Fruit fly (Drosophila melanogaster): ENCODE results near the gene CG13607.
A peak's percentile ranks its signal among the peaks of the same experiment; 100 is the strongest.

CG13607 gene

DNA sequence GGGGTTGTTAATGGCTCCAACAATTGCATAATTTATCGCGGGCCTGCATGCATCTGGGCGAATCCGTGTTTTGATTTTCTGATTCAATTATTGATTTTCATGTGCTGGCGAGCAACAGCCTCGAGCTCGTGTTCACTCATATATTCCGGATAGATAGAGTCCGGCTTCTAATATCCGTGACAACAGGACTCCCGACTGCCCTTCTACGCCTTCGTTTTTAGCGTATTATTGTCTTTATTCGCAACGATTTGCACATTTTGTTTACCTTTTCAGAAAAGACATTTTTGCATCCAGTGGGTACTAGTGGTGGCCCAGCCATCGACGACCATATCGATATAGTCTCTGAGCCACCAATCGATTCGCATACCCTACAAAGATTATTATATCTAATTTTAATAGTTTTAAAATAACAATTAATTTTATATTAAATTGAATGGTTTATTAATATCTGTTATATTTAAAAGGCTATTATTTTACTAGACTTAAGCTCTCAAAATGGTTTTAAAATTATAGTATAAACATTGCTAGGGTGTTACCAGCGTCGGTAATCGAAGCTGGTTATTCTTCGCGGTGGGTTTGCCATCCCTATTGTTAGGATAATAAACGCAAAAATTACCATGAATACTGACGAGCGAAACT lies 45.2 kb upstream of the CG13607 start, which contains the start of the genes Myo95E and TBC1d7 (continued):
- TF ChIP-seq Oaz (GFP tag; IDR thresholded peaks at IDR 0.05) (peak; percentile 93), Nf-YA (GFP tag; IDR thresholded peaks at IDR 0.05) (peak; percentile 83), CG17802 (tag; optimal IDR thresholded peaks at IDR 0.05) (peak; percentile 38), zf30C (GFP tag; optimal IDR thresholded peaks at IDR 0.05) (no peak), Lhr (GFP tag; optimal IDR thresholded peaks at IDR 0.05) (no peak), CG2129 (GFP tag; IDR thresholded peaks at IDR 0.05; ENCODE audit: partially characterized antibody) (peak; percentile 59), crc (GFP tag; optimal IDR thresholded peaks at IDR 0.05) (no peak), gsb-n (tag; optimal IDR thresholded peaks at IDR 0.05) (no peak), hth (optimal IDR thresholded peaks at IDR 0.05) (no peak), fd64A (GFP tag; optimal IDR thresholded peaks at IDR 0.05) (no peak), Doc3 (GFP tag; IDR thresholded peaks at IDR 0.05; ENCODE audit: partially characterized antibody) (peak; percentile 57; the same call in 2 of the 3 replicates), PHDP (tag; optimal IDR thresholded peaks at IDR 0.05) (peak; percentile 90), CG8281 (tag; optimal IDR thresholded peaks at IDR 0.05) (no peak), nau (GFP tag; optimal IDR thresholded peaks at IDR 0.05) (no peak), CG17385 (GFP tag; optimal IDR thresholded peaks at IDR 0.05) (peak; percentile 82), CG13296 (GFP tag; optimal IDR thresholded peaks at IDR 0.05) (peak; percentile 81), CG17186 (GFP tag; optimal IDR thresholded peaks at IDR 0.05) (peak; percentile 42), Nf-YB (GFP tag; optimal IDR thresholded peaks at IDR 0.05) (peak; percentile 70), CG9437 (GFP tag; optimal IDR thresholded peaks at IDR 0.05) (peak; percentile 81), CG11456 (GFP tag; IDR thresholded peaks at IDR 0.05) (peak; percentile 87), CG12236 (GFP tag; optimal IDR thresholded peaks at IDR 0.05) (no peak), tin (GFP tag; optimal IDR thresholded peaks at IDR 0.05) (peak; percentile 88), CG31388 (GFP tag; optimal IDR thresholded peaks at IDR 0.05) (peak; percentile 50), jumu (GFP tag; optimal IDR thresholded peaks at IDR 0.05) (no peak), sc (optimal IDR thresholded peaks at IDR 0.05) (no peak), sc (GFP tag; optimal IDR thresholded peaks at IDR 0.05) (peak; percentile 71), CG16813 (GFP tag; IDR thresholded peaks at IDR 0.05; ENCODE audit: partially characterized antibody) (peak; percentile 75), sens (GFP tag) (peak; percentile 88), ara (GFP tag; IDR thresholded peaks at IDR 0.05) (peak; percentile 94), MTF-1 (GFP tag; optimal IDR thresholded peaks at IDR 0.05; ENCODE audit: borderline replicate concordance) (peak; percentile 27), CG8089 (GFP tag; optimal IDR thresholded peaks at IDR 0.05) (no peak), unc-4 (GFP tag; IDR thresholded peaks at IDR 0.05; ENCODE audit: partially characterized antibody) (peak; percentile 81), otp (GFP tag; IDR thresholded peaks at IDR 0.05) (peak; percentile 85), eyg (GFP tag; optimal IDR thresholded peaks at IDR 0.05) (no peak), CG5245 (GFP tag; optimal IDR thresholded peaks at IDR 0.05) (peak; percentile 71), nerfin-2 (GFP tag; IDR thresholded peaks at IDR 0.05; ENCODE audit: partially characterized antibody) (no peak), fru (optimal IDR thresholded peaks at IDR 0.05) (no peak), Sry-δ (GFP tag; optimal IDR thresholded peaks at IDR 0.05) (peak; percentile 80), CG30403 (GFP tag; optimal IDR thresholded peaks at IDR 0.05) (peak; percentile 92), CG4730 (GFP tag; IDR thresholded peaks at IDR 0.05) (peak; percentile 93), slou (GFP tag; optimal IDR thresholded peaks at IDR 0.05) (peak; percentile 60), CG11695 (GFP tag; IDR thresholded peaks at IDR 0.05) (peak; percentile 93), Rx (GFP tag; IDR thresholded peaks at IDR 0.05) (peak; percentile 81), CG30020 (tag; optimal IDR thresholded peaks at IDR 0.05) (peak; percentile 75), kay (GFP tag; optimal IDR thresholded peaks at IDR 0.05) (peak; percentile 81), HmgZ (tag; optimal IDR thresholded peaks at IDR 0.05) (peak; percentile 85), Blimp-1 (GFP tag; optimal IDR thresholded peaks at IDR 0.05) (no peak), CG6654 (GFP tag; optimal IDR thresholded peaks at IDR 0.05) (peak; percentile 58), CG33213 (GFP tag; optimal IDR thresholded peaks at IDR 0.05) (peak; percentile 47), CG4617 (GFP tag; optimal IDR thresholded peaks at IDR 0.05; ENCODE audit: borderline replicate concordance) (peak; percentile 76)
